Fruit fly (Drosophila melanogaster) whole organism, embryonic: Measurements from ENCODE around the gene Scox.
A peak's percentile ranks its signal among the peaks of the same experiment; 100 is the strongest.

Experiments
- Abd-B ChIP-seq: fragments of 200-800 bp; sonication (Bioruptor generic); optimal IDR thresholded peaks from 2 replicates; lab custom pipeline; 2018; ENCODE audit warnings: missing biosample characterization, mild to moderate bottlenecking, missing genetic modification characterization, moderate library complexity
- Bteb2 ChIP-seq: fragments of 200-800 bp; sonication (Bioruptor generic); optimal IDR thresholded peaks from 2 replicates; lab custom pipeline; 2016; ENCODE audit warnings: missing biosample characterization, missing genetic modification characterization
- CG10565 ChIP-seq: fragments of 200-800 bp; sonication (Bioruptor generic); optimal IDR thresholded peaks from 3 replicates; lab custom pipeline; 2016; ENCODE audit warnings: missing biosample characterization, mild to moderate bottlenecking, missing genetic modification characterization
- CG11093 ChIP-seq: fragments of 200-800 bp; sonication (Bioruptor generic); IDR thresholded peaks from 3 replicates; pipeline ENCODE4 v1.3.6; 2022; ENCODE audit warnings: missing biosample characterization, missing genetic modification characterization
- CG12071 ChIP-seq: fragments of 200-800 bp; sonication (Bioruptor generic); optimal IDR thresholded peaks from 3 replicates; lab custom pipeline; 2018; ENCODE audit warnings: missing biosample characterization, mild to moderate bottlenecking, missing genetic modification characterization
- CG12769 ChIP-seq: fragments of 200-800 bp; sonication (Bioruptor generic); optimal IDR thresholded peaks from 2 replicates; lab custom pipeline; 2019; ENCODE audit warnings: missing biosample characterization, mild to moderate bottlenecking, missing genetic modification characterization, moderate library complexity
- CG12942 ChIP-seq: fragments of 200-800 bp; sonication (Bioruptor generic); optimal IDR thresholded peaks from 3 replicates; lab custom pipeline; 2016; ENCODE audit warnings: missing biosample characterization, missing genetic modification characterization
- CG14014 ChIP-seq: fragments of 200-800 bp; sonication (Bioruptor generic); IDR thresholded peaks from 2 replicates; pipeline ENCODE4 v1.3.6; 2022; ENCODE audit warnings: missing biosample characterization, missing genetic modification characterization
- CG15011 ChIP-seq: fragments of 200-800 bp; sonication (Bioruptor generic); optimal IDR thresholded peaks from 3 replicates; lab custom pipeline; 2018; ENCODE audit warnings: missing biosample characterization, mild to moderate bottlenecking, missing genetic modification characterization
- CG15073 ChIP-seq: fragments of 200-800 bp; sonication (Bioruptor generic); optimal IDR thresholded peaks from 2 replicates; lab custom pipeline; 2016; ENCODE audit warnings: missing biosample characterization, missing genetic modification characterization
- CG15479 ChIP-seq: fragments of 200-800 bp; sonication (Bioruptor generic); optimal IDR thresholded peaks from 3 replicates; lab custom pipeline; 2019; ENCODE audit warnings: missing biosample characterization, mild to moderate bottlenecking, missing genetic modification characterization, moderate library complexity
- CG15696 ChIP-seq: fragments of 200-800 bp; sonication (Bioruptor generic); optimal IDR thresholded peaks from 2 replicates; lab custom pipeline; 2019; ENCODE audit warnings: missing biosample characterization, mild to moderate bottlenecking, missing genetic modification characterization, moderate library complexity
- CG16779 ChIP-seq: fragments of 200-800 bp; sonication (Bioruptor generic); IDR thresholded peaks from 2 replicates; pipeline ENCODE4 v1.3.6; 2022; ENCODE audit warnings: missing biosample characterization, missing genetic modification characterization
- CG17612 ChIP-seq: fragments of 200-800 bp; sonication (Bioruptor generic); IDR thresholded peaks from 2 replicates; pipeline ENCODE4 v1.3.6; 2022; ENCODE audit warnings: missing biosample characterization, missing genetic modification characterization
- CG17802 ChIP-seq: fragments of 200-800 bp; sonication (Bioruptor generic); optimal IDR thresholded peaks from 2 replicates; lab custom pipeline; 2018; ENCODE audit warnings: missing biosample characterization, mild to moderate bottlenecking, missing genetic modification characterization, moderate library complexity
- CG2875 ChIP-seq: fragments of 200-800 bp; sonication (Bioruptor generic); optimal IDR thresholded peaks from 2 replicates; lab custom pipeline; 2017; ENCODE audit warnings: missing biosample characterization, mild to moderate bottlenecking, missing genetic modification characterization, missing genetic modification reagents
- CG30020 ChIP-seq: fragments of 200-800 bp; optimal IDR thresholded peaks from 2 replicates; lab custom pipeline; 2019; ENCODE audit warnings: missing biosample characterization, mild to moderate bottlenecking, missing genetic modification characterization, moderate library complexity
- CG3838 ChIP-seq: fragments of 200-800 bp; sonication (Bioruptor generic); optimal IDR thresholded peaks from 3 replicates; lab custom pipeline; 2016; ENCODE audit warnings: missing biosample characterization, missing genetic modification characterization
- CG6765 ChIP-seq: fragments of 200-800 bp; sonication (Bioruptor generic); optimal IDR thresholded peaks from 3 replicates; lab custom pipeline; 2017; ENCODE audit warnings: missing biosample characterization, mild to moderate bottlenecking, missing genetic modification characterization
- CG6813 ChIP-seq: fragments of 200-800 bp; sonication (Bioruptor generic); optimal IDR thresholded peaks from 2 replicates; lab custom pipeline; 2017; ENCODE audit warnings: missing biosample characterization, missing genetic modification characterization, mild to moderate bottlenecking, moderate library complexity, missing genetic modification reagents
- CG6854 ChIP-seq: fragments of 200-800 bp; sonication (Bioruptor generic); optimal IDR thresholded peaks from 3 replicates; lab custom pipeline; 2017; ENCODE audit warnings: missing biosample characterization, mild to moderate bottlenecking, missing genetic modification characterization
- CG7839 ChIP-seq: fragments of 200-800 bp; sonication (Bioruptor generic); optimal IDR thresholded peaks from 3 replicates; lab custom pipeline; 2018; ENCODE audit warnings: missing biosample characterization, mild to moderate bottlenecking, missing genetic modification characterization, moderate library complexity
- CG8290 ChIP-seq, 3 experiments: fragments of 200-800 bp; sonication (Bioruptor generic); optimal IDR thresholded peaks; 2 replicates each; lab custom pipeline; 2016 to 2019; ENCODE audit warnings: missing biosample characterization in 3 of 3, missing genetic modification characterization in 3 of 3, mild to moderate bottlenecking in 2 of 3, moderate library complexity in 1 of 3
- CG8765 ChIP-seq: fragments of 200-800 bp; sonication (Bioruptor generic); IDR thresholded peaks from 2 replicates; pipeline ENCODE4 v1.3.6; 2022; ENCODE audit warnings: missing biosample characterization, missing genetic modification characterization
- CG9876 ChIP-seq: fragments of 200-800 bp; sonication (Bioruptor generic); optimal IDR thresholded peaks from 2 replicates; lab custom pipeline; 2016; ENCODE audit warnings: missing biosample characterization, missing genetic modification characterization
- D ChIP-seq, 2 experiments: fragments of 200-800 bp in 1 of 2; fragments of >200 bp in 1 of 2; sonication (Bioruptor generic) in 1 of 2; optimal IDR thresholded peaks; 2 replicates in 1 of 2; 3 replicates in 1 of 2; lab custom pipeline; 2017; ENCODE audit warnings: mild to moderate bottlenecking in 1 of 2, missing biosample characterization in 1 of 2, missing genetic modification characterization in 1 of 2, missing genetic modification reagents in 1 of 2
- Dbx ChIP-seq: fragments of 200-800 bp; sonication (Bioruptor generic); IDR thresholded peaks from 3 replicates; pipeline ENCODE4 v1.3.6; 2022; ENCODE audit warnings: missing biosample characterization, missing genetic modification characterization
- Dek ChIP-seq: fragments of 200-800 bp; sonication (Bioruptor generic); optimal IDR thresholded peaks from 3 replicates; lab custom pipeline; 2019; ENCODE audit warnings: missing biosample characterization, mild to moderate bottlenecking, missing genetic modification characterization, moderate library complexity
- Dfd ChIP-seq, 2 experiments: fragments of >200 bp; optimal IDR thresholded peaks; 2 replicates each; lab custom pipeline; 2017; ENCODE audit warnings: missing biosample characterization in 2 of 2, missing genetic modification characterization in 2 of 2
- E2f1 ChIP-seq: fragments of 200-800 bp; sonication (Bioruptor generic); IDR thresholded peaks from 2 replicates; pipeline ENCODE4 v1.3.6; 2022; ENCODE audit warnings: missing biosample characterization, missing genetic modification characterization
- HmgZ ChIP-seq: fragments of 200-800 bp; sonication (Bioruptor generic); optimal IDR thresholded peaks from 2 replicates; lab custom pipeline; 2018; ENCODE audit warnings: missing biosample characterization, mild to moderate bottlenecking, missing genetic modification characterization
- Opbp ChIP-seq: fragments of 200-800 bp; sonication (Bioruptor generic); IDR thresholded peaks from 3 replicates; pipeline ENCODE4 v1.3.6; 2022; ENCODE audit warnings: missing biosample characterization, missing genetic modification characterization; ENCODE audit not compliant: partially characterized antibody
- Sry-β ChIP-seq: fragments of 200-800 bp; sonication (Bioruptor generic); optimal IDR thresholded peaks from 2 replicates; lab custom pipeline; 2018; ENCODE audit warnings: missing biosample characterization, mild to moderate bottlenecking, missing genetic modification characterization, moderate library complexity
- amos ChIP-seq: fragments of 200-800 bp; sonication (Bioruptor generic); IDR thresholded peaks from 2 replicates; pipeline ENCODE4 v1.3.6; 2022; ENCODE audit warnings: missing biosample characterization, missing genetic modification characterization; ENCODE audit not compliant: partially characterized antibody
- ase ChIP-seq: fragments of 200-800 bp; sonication (Bioruptor generic); IDR thresholded peaks from 3 replicates; pipeline ENCODE4 v1.3.6; 2022; ENCODE audit warnings: missing biosample characterization, missing genetic modification characterization
- bigmax ChIP-seq: fragments of 200-800 bp; sonication (Bioruptor generic); optimal IDR thresholded peaks from 2 replicates; lab custom pipeline; 2018; ENCODE audit warnings: missing biosample characterization, mild to moderate bottlenecking, missing genetic modification characterization
- br ChIP-seq: fragments of >200 bp; optimal IDR thresholded peaks from 2 replicates; lab custom pipeline; 2017
- dysf ChIP-seq: fragments of 200-800 bp; sonication (Bioruptor generic); IDR thresholded peaks from 3 replicates; pipeline ENCODE4 v1.3.6; 2022; ENCODE audit warnings: missing biosample characterization, missing genetic modification characterization
- gro ChIP-seq: fragments of 200-800 bp; sonication (Bioruptor generic); optimal IDR thresholded peaks from 2 replicates; lab custom pipeline; 2016; ENCODE audit warnings: missing biosample characterization, missing genetic modification characterization
- hbn ChIP-seq: fragments of 200-800 bp; sonication (Bioruptor generic); IDR thresholded peaks from 2 replicates; pipeline ENCODE4 v1.3.6; 2022; ENCODE audit warnings: missing biosample characterization, missing genetic modification characterization; ENCODE audit not compliant: partially characterized antibody
- hth ChIP-seq: fragments of >200 bp; optimal IDR thresholded peaks from 2 replicates; lab custom pipeline; 2017; ENCODE audit warnings: inconsistent platforms
- jumu ChIP-seq: fragments of 200-800 bp; sonication (Bioruptor generic); optimal IDR thresholded peaks from 3 replicates; lab custom pipeline; 2016; ENCODE audit warnings: missing biosample characterization, missing genetic modification characterization
- ken ChIP-seq: fragments of 200-800 bp; sonication (Bioruptor generic); IDR thresholded peaks from 3 replicates; pipeline ENCODE4 v1.3.6; 2022; ENCODE audit warnings: missing biosample characterization, missing genetic modification characterization
- maf-S ChIP-seq: fragments of 200-800 bp; sonication (Bioruptor generic); optimal IDR thresholded peaks from 2 replicates; lab custom pipeline; 2016; ENCODE audit warnings: missing biosample characterization, missing genetic modification characterization
- prd ChIP-seq, 3 experiments: fragments of >200 bp in 2 of 3; fragments of 200-800 bp in 1 of 3; sonication (Bioruptor generic) in 1 of 3; optimal IDR thresholded peaks in 2 of 3; IDR thresholded peaks in 1 of 3; 2 replicates in 2 of 3; 3 replicates in 1 of 3; pipeline versions ENCODE4 v1.3.6 to Lab custom; 2017 to 2022; ENCODE audit warnings: missing biosample characterization in 1 of 3, missing genetic modification characterization in 1 of 3
- pros ChIP-seq: fragments of 200-800 bp; sonication (Bioruptor generic); optimal IDR thresholded peaks from 3 replicates; lab custom pipeline; 2019; ENCODE audit warnings: missing biosample characterization, mild to moderate bottlenecking, missing genetic modification characterization, moderate library complexity
- slbo ChIP-seq: fragments of 200-800 bp; sonication (Bioruptor generic); IDR thresholded peaks from 2 replicates; pipeline ENCODE4 v1.3.6; 2022; ENCODE audit warnings: missing biosample characterization, missing genetic modification characterization
- slp2 ChIP-seq: fragments of 200-800 bp; sonication (Bioruptor generic); optimal IDR thresholded peaks from 2 replicates; lab custom pipeline; 2016; ENCODE audit warnings: missing biosample characterization, missing genetic modification characterization
- trh ChIP-seq: fragments of 200-800 bp; sonication (Bioruptor generic); optimal IDR thresholded peaks from 2 replicates; lab custom pipeline; 2016; ENCODE audit warnings: missing biosample characterization, missing genetic modification characterization
- vvl ChIP-seq: fragments of 200-800 bp; sonication (Bioruptor generic); IDR thresholded peaks from 2 replicates; pipeline ENCODE4 v1.3.6; 2022; ENCODE audit warnings: missing biosample characterization, missing genetic modification characterization

Scox gene

DNA sequence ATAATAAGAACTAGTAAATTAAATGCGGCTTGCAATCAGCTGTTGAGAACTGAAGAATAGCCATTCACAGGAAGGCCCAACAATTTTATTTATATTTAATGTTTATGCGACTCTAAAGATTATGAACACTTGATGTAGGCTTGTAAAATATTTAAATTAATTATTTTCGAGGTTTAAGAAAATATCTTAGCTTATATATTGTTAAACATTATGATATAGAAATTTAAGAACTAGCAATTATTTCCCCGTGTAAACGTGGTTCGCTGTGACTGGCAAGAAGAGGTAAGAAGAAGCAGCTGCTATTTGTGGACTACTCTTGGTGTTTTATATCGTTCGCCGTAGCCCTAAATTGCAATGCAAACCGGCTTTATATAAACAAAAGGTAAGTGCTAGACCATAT lies 23.4 kb downstream of the Scox start, which contains the start of the genes mRpL24 and betaggt-I (continued):
- TF ChIP-seq slbo (GFP tag; lab: Robert Waterston, UW) = peak; percentile 97
- TF ChIP-seq dysf (GFP tag; lab: Robert Waterston, UW) = peak; percentile 97
- TF ChIP-seq CG15011 (GFP tag; lab: Kevin White, UChicago) = peak; percentile 90
- peak; percentile 93 for TF ChIP-seq CG6765
- peak; percentile 92 for TF ChIP-seq Bteb2 (GFP tag; lab: Kevin White, UChicago)
- peak; percentile 97 for TF ChIP-seq Dek (tag; lab: Kevin White, UChicago)
- TF ChIP-seq amos (GFP tag; lab: Robert Waterston, UW) = no peak
- TF ChIP-seq CG11093 (GFP tag; lab: Robert Waterston, UW) = peak; percentile 94
- TF ChIP-seq CG10565 = peak; percentile 71
- TF ChIP-seq prd (optimal IDR thresholded peaks at IDR 0.05; lab: Kevin White, UChicago) = no peak
- TF ChIP-seq prd (GFP tag; IDR thresholded peaks at IDR 0.05; lab: Robert Waterston, UW) = peak; percentile 97
- TF ChIP-seq jumu (GFP tag; lab: Kevin White, UChicago) = peak; percentile 64
- peak; percentile 95 for TF ChIP-seq CG12942
- TF ChIP-seq Sry-β (GFP tag; lab: Kevin White, UChicago) = peak; percentile 43
- TF ChIP-seq CG2875 (GFP tag; lab: Kevin White, UChicago) = peak; percentile 80
- TF ChIP-seq CG12769 (tag; lab: Kevin White, UChicago) = peak; percentile 92
- peak; percentile 99 for TF ChIP-seq vvl (GFP tag; lab: Robert Waterston, UW)
- TF ChIP-seq CG12071 (GFP tag; lab: Kevin White, UChicago) = peak; percentile 78
- peak; percentile 71 for TF ChIP-seq CG9876 (GFP tag; lab: Kevin White, UChicago)
- peak; percentile 71 for TF ChIP-seq CG15073 (GFP tag; lab: Kevin White, UChicago)
- peak; percentile 96 for TF ChIP-seq Dbx (GFP tag; lab: Robert Waterston, UW)
- TF ChIP-seq CG16779 (GFP tag; lab: Robert Waterston, UW) = peak; percentile 86
- peak; percentile 80 for TF ChIP-seq maf-S (GFP tag; lab: Kevin White, UChicago)
- TF ChIP-seq Abd-B (GFP tag; lab: Kevin White, UChicago) = peak; percentile 96
- TF ChIP-seq pros (GFP tag; lab: Kevin White, UChicago) = peak; percentile 29
- peak; percentile 96 for TF ChIP-seq CG14014
- peak; percentile 68 for TF ChIP-seq slp2 (GFP tag; lab: Kevin White, UChicago)
- TF ChIP-seq D (optimal IDR thresholded peaks at IDR 0.05; lab: Kevin White, UChicago) = no peak
- TF ChIP-seq D (GFP tag; optimal IDR thresholded peaks at IDR 0.05; lab: Kevin White, UChicago) = peak; percentile 90
- peak; percentile 97 for TF ChIP-seq E2f1 (GFP tag; lab: Robert Waterston, UW)
- TF ChIP-seq Opbp (GFP tag; lab: Robert Waterston, UW) = no peak
- no peak for TF ChIP-seq gro (GFP tag; lab: Kevin White, UChicago)
- no peak for TF ChIP-seq bigmax
- TF ChIP-seq CG15479 (GFP tag; lab: Kevin White, UChicago) = no peak
- TF ChIP-seq CG17802 (tag; lab: Kevin White, UChicago) = peak; percentile 84
- peak; percentile 81 for TF ChIP-seq CG6854
- peak; percentile 97 for TF ChIP-seq CG7839
- TF ChIP-seq CG8765 = peak; percentile 95
- TF ChIP-seq CG6813 = peak; percentile 86
- TF ChIP-seq hbn (GFP tag; lab: Robert Waterston, UW) = no peak
- peak; percentile 85 for TF ChIP-seq CG30020 (tag; lab: Kevin White, UChicago)
- peak; percentile 97 for TF ChIP-seq ase (GFP tag; lab: Robert Waterston, UW)
- peak; percentile 89 for TF ChIP-seq trh (GFP tag; lab: Kevin White, UChicago)
- TF ChIP-seq br (lab: Kevin White, UChicago) = no peak
- TF ChIP-seq Dfd (GFP tag; optimal IDR thresholded peaks at IDR 0.05; lab: Kevin White, UChicago) = no peak
- TF ChIP-seq CG15696 (tag; lab: Kevin White, UChicago) = peak; percentile 97
- peak; percentile 97 for TF ChIP-seq ken (GFP tag; lab: Robert Waterston, UW)
- no peak for TF ChIP-seq hth (lab: Kevin White, UChicago)
- peak; percentile 89 for TF ChIP-seq CG17612 (GFP tag; lab: Robert Waterston, UW)
- peak; percentile 87 for TF ChIP-seq CG3838 (GFP tag; lab: Kevin White, UChicago)
- peak; percentile 84 for TF ChIP-seq CG8290 (GFP tag; optimal IDR thresholded peaks at IDR 0.05; lab: Kevin White, UChicago)
- TF ChIP-seq CG8290 (tag; optimal IDR thresholded peaks at IDR 0.05; lab: Kevin White, UChicago) = peak; percentile 9 to 74
- TF ChIP-seq HmgZ = peak; percentile 98
